Fruit fly (Drosophila melanogaster) whole organism, embryonic: Measurements from ENCODE around the gene CG11085.

Source experiments
- Atf6 ChIP-seq: fragments of 200-800 bp; sonication (Bioruptor generic); IDR thresholded peaks from 2 replicates; pipeline ENCODE4 v1.3.6; 2022; ENCODE audit warnings: missing biosample characterization, missing genetic modification characterization
- CG10565 ChIP-seq: fragments of 200-800 bp; sonication (Bioruptor generic); optimal IDR thresholded peaks from 3 replicates; lab custom pipeline; 2016; ENCODE audit warnings: missing biosample characterization, mild to moderate bottlenecking, missing genetic modification characterization
- CG10959 ChIP-seq: fragments of 200-800 bp; sonication (Bioruptor generic); IDR thresholded peaks from 2 replicates; pipeline ENCODE4 v1.3.6; 2022; ENCODE audit warnings: missing biosample characterization, missing genetic modification characterization
- CG11398 ChIP-seq: fragments of 200-800 bp; sonication (Bioruptor generic); optimal IDR thresholded peaks from 2 replicates; lab custom pipeline; 2016; ENCODE audit warnings: missing biosample characterization, missing genetic modification characterization
- CG1233 ChIP-seq: fragments of 200-800 bp; sonication (Bioruptor generic); optimal IDR thresholded peaks from 4 replicates; lab custom pipeline; 2018; ENCODE audit warnings: missing biosample characterization, mild to moderate bottlenecking, missing genetic modification characterization
- CG12769 ChIP-seq: fragments of 200-800 bp; sonication (Bioruptor generic); optimal IDR thresholded peaks from 2 replicates; lab custom pipeline; 2019; ENCODE audit warnings: missing biosample characterization, mild to moderate bottlenecking, missing genetic modification characterization, moderate library complexity
- CG14441 ChIP-seq: fragments of 200-800 bp; sonication (Bioruptor generic); IDR thresholded peaks from 2 replicates; pipeline ENCODE4 v1.3.6; 2022; ENCODE audit warnings: missing biosample characterization, missing genetic modification characterization
- CG17328 ChIP-seq: fragments of 200-800 bp; sonication (Bioruptor generic); IDR thresholded peaks from 2 replicates; pipeline ENCODE4 v1.3.6; 2022; ENCODE audit warnings: missing biosample characterization, missing genetic modification characterization
- CG2199 ChIP-seq: fragments of 200-800 bp; sonication (Bioruptor generic); IDR thresholded peaks from 3 replicates; pipeline ENCODE4 v1.3.6; 2022; ENCODE audit warnings: missing biosample characterization, missing genetic modification characterization
- CG32767 ChIP-seq: fragments of 200-800 bp; sonication (Bioruptor generic); IDR thresholded peaks from 2 replicates; pipeline ENCODE4 v1.3.6; 2022; ENCODE audit warnings: missing biosample characterization, missing genetic modification characterization
- CG8281 ChIP-seq: fragments of 200-800 bp; sonication (Bioruptor generic); optimal IDR thresholded peaks from 2 replicates; lab custom pipeline; 2018; ENCODE audit warnings: missing biosample characterization, mild to moderate bottlenecking, missing genetic modification characterization, moderate library complexity
- CG8290 ChIP-seq, 3 experiments: fragments of 200-800 bp; sonication (Bioruptor generic); optimal IDR thresholded peaks; 2 replicates each; lab custom pipeline; 2016 to 2019; ENCODE audit warnings: missing biosample characterization in 3 of 3, missing genetic modification characterization in 3 of 3, mild to moderate bottlenecking in 2 of 3, moderate library complexity in 1 of 3
- CG8944 ChIP-seq: fragments of 200-800 bp; sonication (Bioruptor generic); optimal IDR thresholded peaks from 3 replicates; lab custom pipeline; 2016; ENCODE audit warnings: missing biosample characterization, missing genetic modification characterization
- CG9876 ChIP-seq: fragments of 200-800 bp; sonication (Bioruptor generic); optimal IDR thresholded peaks from 2 replicates; lab custom pipeline; 2016; ENCODE audit warnings: missing biosample characterization, missing genetic modification characterization
- CrebB ChIP-seq: fragments of 200-800 bp; sonication (Bioruptor generic); optimal IDR thresholded peaks from 3 replicates; lab custom pipeline; 2018; ENCODE audit warnings: missing biosample characterization, mild to moderate bottlenecking, missing genetic modification characterization
- Dll ChIP-seq: fragments of 200-800 bp; sonication (Bioruptor generic); IDR thresholded peaks from 4 replicates; pipeline ENCODE4 v1.3.6; 2022; ENCODE audit warnings: missing biosample characterization, missing genetic modification characterization; ENCODE audit not compliant: partially characterized antibody
- Gug ChIP-seq: fragments of 200-800 bp; sonication (Bioruptor generic); IDR thresholded peaks from 4 replicates; pipeline ENCODE4 v1.3.6; 2022; ENCODE audit warnings: missing biosample characterization, missing genetic modification characterization
- HHEX ChIP-seq: fragments of 200-800 bp; sonication (Bioruptor generic); optimal IDR thresholded peaks from 3 replicates; lab custom pipeline; 2017; ENCODE audit warnings: missing biosample characterization, mild to moderate bottlenecking, missing genetic modification characterization, missing genetic modification reagents
- Hmx ChIP-seq: fragments of 200-800 bp; sonication (Bioruptor generic); optimal IDR thresholded peaks from 2 replicates; lab custom pipeline; 2016; ENCODE audit warnings: missing biosample characterization, missing genetic modification characterization
- MTF-1 ChIP-seq: fragments of 200-800 bp; sonication (Bioruptor generic); optimal IDR thresholded peaks from 2 replicates; lab custom pipeline; 2018; ENCODE audit warnings: missing biosample characterization, mild to moderate bottlenecking, missing genetic modification characterization, borderline replicate concordance
- Mes4 ChIP-seq: fragments of 200-800 bp; sonication (Bioruptor generic); optimal IDR thresholded peaks from 2 replicates; lab custom pipeline; 2016; ENCODE audit warnings: missing biosample characterization, missing genetic modification characterization
- NK7.1 ChIP-seq: fragments of 200-800 bp; sonication (Bioruptor generic); optimal IDR thresholded peaks from 3 replicates; lab custom pipeline; 2016; ENCODE audit warnings: missing biosample characterization, missing genetic modification characterization
- ac ChIP-seq: fragments of 200-800 bp; sonication (Bioruptor generic); optimal IDR thresholded peaks from 3 replicates; lab custom pipeline; 2017; ENCODE audit warnings: missing biosample characterization, mild to moderate bottlenecking, missing genetic modification characterization
- amos ChIP-seq: fragments of 200-800 bp; sonication (Bioruptor generic); IDR thresholded peaks from 2 replicates; pipeline ENCODE4 v1.3.6; 2022; ENCODE audit warnings: missing biosample characterization, missing genetic modification characterization; ENCODE audit not compliant: partially characterized antibody
- br ChIP-seq: fragments of >200 bp; optimal IDR thresholded peaks from 2 replicates; lab custom pipeline; 2017
- cad ChIP-seq: fragments of >200 bp; optimal IDR thresholded peaks from 2 replicates; lab custom pipeline; 2017; ENCODE audit warnings: missing biosample characterization, missing genetic modification characterization
- cas ChIP-seq: fragments of 200-800 bp; sonication (Bioruptor generic); IDR thresholded peaks from 2 replicates; pipeline ENCODE4 v1.3.6; 2022; ENCODE audit warnings: missing biosample characterization, missing genetic modification characterization
- chif ChIP-seq, 2 experiments: fragments of 200-800 bp; sonication (Bioruptor generic); optimal IDR thresholded peaks; 3 replicates each; lab custom pipeline; 2016; ENCODE audit warnings: missing biosample characterization in 2 of 2, missing genetic modification characterization in 2 of 2
- dan ChIP-seq: fragments of 200-800 bp; sonication (Bioruptor generic); IDR thresholded peaks from 2 replicates; pipeline ENCODE4 v1.3.6; 2022; ENCODE audit warnings: missing biosample characterization, missing genetic modification characterization
- dati ChIP-seq: fragments of 200-800 bp; sonication (Bioruptor generic); IDR thresholded peaks from 2 replicates; pipeline ENCODE4 v1.3.6; 2022; ENCODE audit warnings: missing biosample characterization, missing genetic modification characterization
- dimm ChIP-seq: fragments of 200-800 bp; sonication (Bioruptor generic); IDR thresholded peaks from 2 replicates; pipeline ENCODE4 v1.3.6; 2022; ENCODE audit warnings: missing biosample characterization, missing genetic modification characterization
- disco-r ChIP-seq: fragments of 200-800 bp; sonication (Bioruptor generic); optimal IDR thresholded peaks from 2 replicates; lab custom pipeline; 2016; ENCODE audit warnings: missing biosample characterization, missing genetic modification characterization
- fd96Cb ChIP-seq: fragments of 200-800 bp; sonication (Bioruptor generic); optimal IDR thresholded peaks from 2 replicates; lab custom pipeline; 2018; ENCODE audit warnings: missing biosample characterization, mild to moderate bottlenecking, missing genetic modification characterization, moderate library complexity
- gsb ChIP-seq: fragments of 200-800 bp; sonication (Bioruptor generic); IDR thresholded peaks from 2 replicates; pipeline ENCODE4 v1.3.6; 2022; ENCODE audit warnings: missing biosample characterization, missing genetic modification characterization
- hth ChIP-seq: fragments of >200 bp; optimal IDR thresholded peaks from 2 replicates; lab custom pipeline; 2017; ENCODE audit warnings: inconsistent platforms
- ind ChIP-seq: fragments of 200-800 bp; sonication (Bioruptor generic); optimal IDR thresholded peaks from 3 replicates; lab custom pipeline; 2016; ENCODE audit warnings: missing biosample characterization, missing genetic modification characterization
- jing ChIP-seq: fragments of 200-800 bp; sonication (Bioruptor generic); optimal IDR thresholded peaks from 2 replicates; lab custom pipeline; 2018; ENCODE audit warnings: missing biosample characterization, mild to moderate bottlenecking, missing genetic modification characterization
- lbe ChIP-seq: fragments of 200-800 bp; sonication (Bioruptor generic); optimal IDR thresholded peaks from 2 replicates; lab custom pipeline; 2016; ENCODE audit warnings: missing biosample characterization, mild to moderate bottlenecking, missing genetic modification characterization
- luna ChIP-seq: fragments of 200-800 bp; sonication (Bioruptor generic); optimal IDR thresholded peaks from 2 replicates; lab custom pipeline; 2016; ENCODE audit warnings: missing biosample characterization, missing genetic modification characterization
- pan ChIP-seq, 4 experiments: fragments of >200 bp in 3 of 4; fragments of 200-800 bp in 1 of 4; sonication (Bioruptor generic) in 1 of 4; optimal IDR thresholded peaks in 3 of 4; IDR thresholded peaks in 1 of 4; 2 replicates each; pipeline versions ENCODE4 v1.3.6 to Lab custom; 2017 to 2022; ENCODE audit warnings: missing biosample characterization in 2 of 4, missing genetic modification characterization in 2 of 4, mixed read lengths in 1 of 4
- peb ChIP-seq: fragments of 200-800 bp; sonication (Bioruptor generic); IDR thresholded peaks from 2 replicates; pipeline ENCODE4 v1.3.6; 2022; ENCODE audit warnings: missing biosample characterization, missing genetic modification characterization
- pita ChIP-seq: fragments of 200-800 bp; sonication (Bioruptor generic); optimal IDR thresholded peaks from 2 replicates; lab custom pipeline; 2017; ENCODE audit warnings: missing biosample characterization, mild to moderate bottlenecking, missing genetic modification characterization
- pzg ChIP-seq: fragments of 200-800 bp; sonication (Bioruptor generic); optimal IDR thresholded peaks from 3 replicates; lab custom pipeline; 2018; ENCODE audit warnings: missing biosample characterization, mild to moderate bottlenecking, missing genetic modification characterization, moderate library complexity
- ranshi ChIP-seq: fragments of 200-800 bp; sonication (Bioruptor generic); IDR thresholded peaks from 2 replicates; pipeline ENCODE4 v1.3.6; 2022; ENCODE audit warnings: missing biosample characterization, missing genetic modification characterization
- sd ChIP-seq: fragments of 200-800 bp; sonication (Bioruptor generic); optimal IDR thresholded peaks from 3 replicates; lab custom pipeline; 2018; ENCODE audit warnings: missing biosample characterization, mild to moderate bottlenecking, missing genetic modification characterization, moderate library complexity
- trem ChIP-seq: fragments of 200-800 bp; optimal IDR thresholded peaks from 3 replicates; lab custom pipeline; 2019; ENCODE audit warnings: missing biosample characterization, mild to moderate bottlenecking, missing genetic modification characterization, moderate library complexity
- trh ChIP-seq: fragments of 200-800 bp; sonication (Bioruptor generic); optimal IDR thresholded peaks from 2 replicates; lab custom pipeline; 2016; ENCODE audit warnings: missing biosample characterization, missing genetic modification characterization
- tup ChIP-seq: fragments of 200-800 bp; sonication (Bioruptor generic); optimal IDR thresholded peaks from 2 replicates; lab custom pipeline; 2016; ENCODE audit warnings: missing biosample characterization, mild to moderate bottlenecking, missing genetic modification characterization, moderate library complexity
- unpg ChIP-seq: fragments of 200-800 bp; sonication (Bioruptor generic); optimal IDR thresholded peaks from 3 replicates; lab custom pipeline; 2018; ENCODE audit warnings: missing biosample characterization, mild to moderate bottlenecking, missing genetic modification characterization, moderate library complexity
- yki ChIP-seq: fragments of >200 bp; optimal IDR thresholded peaks from 3 replicates; lab custom pipeline; 2018
- zen ChIP-seq: fragments of 200-800 bp; sonication (Bioruptor generic); optimal IDR thresholded peaks from 3 replicates; lab custom pipeline; 2018; ENCODE audit warnings: missing biosample characterization, mild to moderate bottlenecking, missing genetic modification characterization, moderate library complexity
- zfh2 ChIP-seq: fragments of 200-800 bp; sonication (Bioruptor generic); optimal IDR thresholded peaks from 2 replicates; lab custom pipeline; 2016; ENCODE audit warnings: missing biosample characterization, missing genetic modification characterization

Gene CG11085

DNA sequence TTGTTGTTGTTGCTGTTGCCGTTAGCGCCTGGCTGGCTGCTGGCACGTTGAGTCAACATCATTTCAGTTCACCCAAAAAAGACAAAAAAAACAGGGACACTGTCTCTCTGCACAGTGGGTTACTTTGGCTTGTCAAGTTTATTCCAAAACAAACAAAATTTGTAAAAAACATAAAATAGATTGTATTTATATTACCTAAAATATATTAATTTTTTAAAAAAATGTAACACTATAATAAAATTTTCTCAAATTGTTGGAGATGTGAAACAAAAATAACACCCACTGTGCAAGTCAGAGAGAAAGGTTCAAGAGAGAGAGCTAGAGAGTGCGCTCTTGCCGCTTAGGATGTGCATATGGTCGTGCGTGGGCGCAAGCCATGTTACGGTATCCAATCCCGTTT, 48.5 kb upstream of the CG11085 start (continued):
- TF ChIP-seq CG1233 (GFP tag; lab: Kevin White, UChicago) (peak; percentile 74), pan (optimal IDR thresholded peaks at IDR 0.05; lab: Kevin White, UChicago) (no peak), pan (GFP tag; optimal IDR thresholded peaks at IDR 0.05 in 1 of 2, IDR thresholded peaks at IDR 0.05 in 1 of 2) (peak in 1 of 2 experiments; percentile 85), CG11398 (GFP tag; lab: Kevin White, UChicago) (no peak), pzg (GFP tag; lab: Kevin White, UChicago) (no peak), sd (tag; lab: Kevin White, UChicago) (peak; percentile 52), jing (GFP tag; lab: Kevin White, UChicago) (no peak), CG14441 (GFP tag; lab: Robert Waterston, UW) (peak; percentile 38; the same call in 1 of the 2 replicates), amos (no peak), MTF-1 (GFP tag; lab: Kevin White, UChicago) (peak; percentile 54), gsb (GFP tag; lab: Robert Waterston, UW) (peak; percentile 42), CG10565 (GFP tag; lab: Kevin White, UChicago) (no peak), luna (GFP tag; lab: Kevin White, UChicago) (no peak), CG12769 (peak; percentile 1), HHEX (peak; percentile 81), CrebB (tag; lab: Kevin White, UChicago) (peak; percentile 71), CG32767 (GFP tag; lab: Robert Waterston, UW) (peak; percentile 66; the same call in 1 of the 2 replicates), zfh2 (GFP tag; lab: Kevin White, UChicago) (no peak), Hmx (no peak), ac (GFP tag; lab: Kevin White, UChicago) (no peak), NK7.1 (no peak), Atf6 (peak; percentile 88), yki (lab: Kevin White, UChicago) (no peak), unpg (GFP tag; lab: Kevin White, UChicago) (peak; percentile 85), cas (peak; percentile 71), CG2199 (GFP tag; lab: Robert Waterston, UW) (no peak), lbe (no peak), tup (GFP tag; lab: Kevin White, UChicago) (no peak), CG8290 (GFP tag; optimal IDR thresholded peaks at IDR 0.05; lab: Kevin White, UChicago) (no peak), CG8290 (tag; optimal IDR thresholded peaks at IDR 0.05; lab: Kevin White, UChicago) (no peak), chif (GFP tag; optimal IDR thresholded peaks at IDR 0.05; lab: Kevin White, UChicago) (no peak), dati (GFP tag; lab: Robert Waterston, UW) (no peak), fd96Cb (tag; lab: Kevin White, UChicago) (peak; percentile 72), cad (GFP tag; lab: Kevin White, UChicago) (no peak), Mes4 (GFP tag; lab: Kevin White, UChicago) (no peak), br (lab: Kevin White, UChicago) (no peak), disco-r (GFP tag; lab: Kevin White, UChicago) (no peak), dimm (GFP tag; lab: Robert Waterston, UW) (peak; percentile 45; the same call in 1 of the 2 replicates), CG8281 (peak; percentile 57), CG10959 (no peak), hth (lab: Kevin White, UChicago) (no peak), peb (peak; percentile 39; the same call in 1 of the 2 replicates), CG8944 (no peak), Dll (no peak), Gug (GFP tag; lab: Robert Waterston, UW) (0 out of 4 replicates have a peak, but pooled peaks have one; percentile 19), CG17328 (GFP tag; lab: Robert Waterston, UW) (peak; percentile 75), ranshi (GFP tag; lab: Robert Waterston, UW) (peak; percentile 80), trh (GFP tag; lab: Kevin White, UChicago) (no peak), zen (tag; lab: Kevin White, UChicago) (no peak), CG9876 (no peak), pita (GFP tag; lab: Kevin White, UChicago) (no peak), dan (GFP tag; lab: Robert Waterston, UW) (no peak), ind (GFP tag; lab: Kevin White, UChicago) (peak; percentile 63), trem (tag; lab: Kevin White, UChicago) (peak; percentile 43)
